Fruit fly (Drosophila melanogaster) Kc167 (cell line): Measurements from ENCODE around the gene Grx1.

Source experiments
- Myc ChIP-seq: fragments of >200 bp; optimal IDR thresholded peaks from 2 replicates; lab custom pipeline; 2017; ENCODE audit warnings: missing external identifiers
- Sin3A ChIP-seq: fragments of >200 bp; optimal IDR thresholded peaks from 2 replicates; lab custom pipeline; 2018; ENCODE audit warnings: missing external identifiers
- h ChIP-seq: fragments of >200 bp; optimal IDR thresholded peaks from 3 replicates; lab custom pipeline; 2018; ENCODE audit warnings: missing external identifiers
- insv ChIP-seq: fragments of >200 bp; optimal IDR thresholded peaks from 3 replicates; lab custom pipeline; 2018; ENCODE audit warnings: missing external identifiers
- psq ChIP-seq: fragments of >200 bp; optimal IDR thresholded peaks from 2 replicates; lab custom pipeline; 2017; ENCODE audit warnings: missing external identifiers
- ttk ChIP-seq: sonication (Bioruptor generic); optimal IDR thresholded peaks from 2 replicates; lab custom pipeline; 2017; ENCODE audit warnings: missing external identifiers

Grx1 gene

dm6 chr3L:18825993-18826392 lies 43.0 kb upstream of the Grx1 start:
- no peak for TF ChIP-seq ttk (lab: Kevin White, UChicago)
- no peak for TF ChIP-seq insv (lab: Kevin White, UChicago)
- no peak for TF ChIP-seq h (lab: Kevin White, UChicago)
- no peak for TF ChIP-seq psq (lab: Kevin White, UChicago)
- no peak for TF ChIP-seq Myc
- TF ChIP-seq Sin3A (lab: Kevin White, UChicago): no peak

- TF ChIP-seq Myc (no peak), h (lab: Kevin White, UChicago) (no peak), insv (lab: Kevin White, UChicago) (no peak), Sin3A (lab: Kevin White, UChicago) (no peak), psq (lab: Kevin White, UChicago) (no peak), ttk (lab: Kevin White, UChicago) (no peak)
Observed at dm6 chr3L:18828318-18828717, 40.7 kb upstream of the Grx1 start.

- TF ChIP-seq Sin3A (lab: Kevin White, UChicago): no peak
- no peak for TF ChIP-seq psq (lab: Kevin White, UChicago)
- TF ChIP-seq insv (lab: Kevin White, UChicago): no peak
- TF ChIP-seq h (lab: Kevin White, UChicago): no peak
- no peak for TF ChIP-seq Myc
- TF ChIP-seq ttk (lab: Kevin White, UChicago): no peak
Observed at dm6 chr3L:18832195-18832594, 36.8 kb upstream of the Grx1 start.

dm6 chr3L:18832708-18833107 lies 36.3 kb upstream of the Grx1 start:
- TF ChIP-seq insv (lab: Kevin White, UChicago): no peak
- TF ChIP-seq Myc: no peak
- TF ChIP-seq Sin3A (lab: Kevin White, UChicago): no peak
- no peak for TF ChIP-seq ttk (lab: Kevin White, UChicago)
- TF ChIP-seq h (lab: Kevin White, UChicago): no peak
- TF ChIP-seq psq (lab: Kevin White, UChicago): no peak

- TF ChIP-seq psq (lab: Kevin White, UChicago) (no peak), h (lab: Kevin White, UChicago) (no peak), Myc (no peak), insv (lab: Kevin White, UChicago) (no peak), Sin3A (lab: Kevin White, UChicago) (no peak), ttk (lab: Kevin White, UChicago) (no peak)
Observed at dm6 chr3L:18833234-18833633, 35.8 kb upstream of the Grx1 start.

- TF ChIP-seq h (lab: Kevin White, UChicago): no peak
- no peak for TF ChIP-seq insv (lab: Kevin White, UChicago)
- TF ChIP-seq ttk (lab: Kevin White, UChicago): no peak
- no peak for TF ChIP-seq psq (lab: Kevin White, UChicago)
- no peak for TF ChIP-seq Sin3A (lab: Kevin White, UChicago)
- TF ChIP-seq Myc: no peak
Observed at dm6 chr3L:18834924-18835323, 34.1 kb upstream of the Grx1 start.

dm6 chr3L:18836658-18837057 lies 32.4 kb upstream of the Grx1 start:
- TF ChIP-seq ttk (lab: Kevin White, UChicago) (no peak), Sin3A (lab: Kevin White, UChicago) (no peak), Myc (no peak), h (lab: Kevin White, UChicago) (no peak), insv (lab: Kevin White, UChicago) (no peak), psq (lab: Kevin White, UChicago) (no peak)

dm6 chr3L:18837707-18838244 lies 31.3 kb upstream of the Grx1 start:
- TF ChIP-seq psq (lab: Kevin White, UChicago) (no peak), Sin3A (lab: Kevin White, UChicago) (no peak), insv (lab: Kevin White, UChicago) (no peak), h (lab: Kevin White, UChicago) (no peak)

- TF ChIP-seq insv (lab: Kevin White, UChicago) (no peak), ttk (lab: Kevin White, UChicago) (no peak), Sin3A (lab: Kevin White, UChicago) (no peak), h (lab: Kevin White, UChicago) (no peak)
Observed at dm6 chr3L:18839996-18840369, 29.0 kb upstream of the Grx1 start.

- no peak for TF ChIP-seq h (lab: Kevin White, UChicago)
- no peak for TF ChIP-seq psq (lab: Kevin White, UChicago)
- no peak for TF ChIP-seq ttk (lab: Kevin White, UChicago)
- TF ChIP-seq Myc: no peak
- TF ChIP-seq insv (lab: Kevin White, UChicago): no peak
- TF ChIP-seq Sin3A (lab: Kevin White, UChicago): no peak
Observed at dm6 chr3L:18840370-18841007, 28.5 kb upstream of the Grx1 start.

dm6 chr3L:18841269-18841668 lies 27.8 kb upstream of the Grx1 start:
- TF ChIP-seq Myc: no peak
- no peak for TF ChIP-seq Sin3A (lab: Kevin White, UChicago)
- no peak for TF ChIP-seq insv (lab: Kevin White, UChicago)
- no peak for TF ChIP-seq psq (lab: Kevin White, UChicago)
- no peak for TF ChIP-seq h (lab: Kevin White, UChicago)
- TF ChIP-seq ttk (lab: Kevin White, UChicago): no peak

- TF ChIP-seq Myc (no peak), ttk (lab: Kevin White, UChicago) (no peak), insv (lab: Kevin White, UChicago) (no peak), Sin3A (lab: Kevin White, UChicago) (no peak), psq (lab: Kevin White, UChicago) (no peak), h (lab: Kevin White, UChicago) (no peak)
Observed at dm6 chr3L:18842236-18842635, 26.8 kb upstream of the Grx1 start.
